Fruit fly (Drosophila melanogaster): ENCODE measurements around the gene CG7530.

DNA sequence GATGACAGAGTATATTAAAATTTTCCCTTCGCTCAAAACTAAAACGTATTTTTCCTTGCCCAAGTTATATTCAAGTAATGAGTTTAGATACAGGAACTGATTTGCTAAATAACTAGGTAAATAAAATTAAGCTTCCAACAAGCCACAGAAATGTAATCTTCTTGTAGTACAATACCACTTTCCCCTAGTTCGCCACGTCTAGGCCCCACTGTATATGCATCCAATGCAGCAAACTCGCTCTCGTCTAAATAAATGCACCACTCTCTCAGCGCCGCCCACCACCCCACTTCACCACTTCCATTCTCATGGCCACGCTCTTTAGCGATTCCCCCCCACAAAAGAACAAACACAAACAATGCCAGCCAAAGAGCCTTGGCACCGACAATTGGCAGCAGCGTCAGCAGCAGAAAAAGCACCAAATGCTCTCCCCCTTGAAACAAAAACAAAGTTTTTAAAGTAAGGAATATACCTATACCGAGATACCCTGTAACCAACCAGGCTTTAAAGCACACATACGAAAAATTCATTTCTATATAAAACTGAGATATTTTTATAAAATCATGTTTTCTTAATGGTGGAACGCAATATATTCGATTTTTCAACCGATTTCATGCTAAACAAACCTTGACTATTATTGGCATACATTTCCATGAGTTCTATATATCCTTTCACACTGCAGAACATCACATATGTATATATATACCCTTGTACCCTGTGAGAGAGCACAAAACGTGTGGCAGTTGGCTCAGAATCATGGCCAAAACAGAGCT lies 3.5 kb upstream of the CG7530 start:
- TF ChIP-seq Myc (optimal IDR thresholded peaks at IDR 0.05) (no peak), jim (GFP tag; optimal IDR thresholded peaks at IDR 0.05) (no peak), tai (GFP tag; optimal IDR thresholded peaks at IDR 0.05) (no peak), dmrt93B (GFP tag; optimal IDR thresholded peaks at IDR 0.05) (no peak), dl (GFP tag; optimal IDR thresholded peaks at IDR 0.05; ENCODE audit: insufficient read depth in 1 of 2, partially characterized antibody in 2 of 2) (no peak)
